Worm (Caenorhabditis elegans) whole organism, young adult: Measurements from ENCODE around the gene nspb-1.

ENCODE experiments used
- B0019.2 ChIP-seq: fragments of 200-800 bp; sonication (Bioruptor generic); conservative IDR thresholded peaks from 2 replicates; pipeline ENCODE4 v1.3.6; 2022; ENCODE audit warnings: missing genetic modification reagents, missing genetic modification characterization, missing compliant biosample characterization
- B0035.1 ChIP-seq: sonication (generic microtip); optimal IDR thresholded peaks from 2 replicates; lab custom pipeline; 2016; ENCODE audit warnings: missing genetic modification characterization, mild to moderate bottlenecking, missing compliant biosample characterization, missing genotype, missing genetic modification reagents
- B0261.1 ChIP-seq: sonication (generic microtip); optimal IDR thresholded peaks from 2 replicates; lab custom pipeline; 2016; ENCODE audit warnings: mild to moderate bottlenecking, missing genetic modification characterization, moderate library complexity, missing compliant biosample characterization
- B0336.3 ChIP-seq: fragments of 200-800 bp; sonication (Bioruptor generic); IDR thresholded peaks from 2 replicates; pipeline ENCODE4 v1.3.6; 2022; ENCODE audit warnings: missing genetic modification characterization, missing compliant biosample characterization
- C06A6.2 ChIP-seq: fragments of 200-800 bp; sonication (Bioruptor generic); conservative IDR thresholded peaks from 2 replicates; pipeline ENCODE4 v1.3.6; 2022; ENCODE audit warnings: missing genetic modification characterization, missing compliant biosample characterization
- F10E7.11 ChIP-seq: sonication (generic microtip); optimal IDR thresholded peaks from 2 replicates; lab custom pipeline; 2017; ENCODE audit warnings: mild to moderate bottlenecking, missing genetic modification characterization, moderate library complexity, missing compliant biosample characterization
- F55B11.4 ChIP-seq: sonication (generic microtip); optimal IDR thresholded peaks from 2 replicates; lab custom pipeline; 2016; ENCODE audit warnings: missing compliant biosample characterization, missing genetic modification characterization, borderline replicate concordance; ENCODE audit not compliant: insufficient read depth
- K12H6.12 ChIP-seq: fragments of 200-800 bp; sonication (Bioruptor generic); optimal IDR thresholded peaks from 2 replicates; lab custom pipeline; 2018; ENCODE audit warnings: mild to moderate bottlenecking, missing genetic modification characterization, missing compliant biosample characterization
- T07F8.4 ChIP-seq: sonication (generic microtip); optimal IDR thresholded peaks from 2 replicates; lab custom pipeline; 2016; ENCODE audit warnings: mild to moderate bottlenecking, missing genetic modification characterization, moderate library complexity, missing compliant biosample characterization
- Y53G8AR.9 ChIP-seq: fragments of 200-800 bp; sonication (Bioruptor generic); conservative IDR thresholded peaks from 2 replicates; pipeline ENCODE4 v1.3.6; 2022; ENCODE audit warnings: missing genetic modification reagents, missing genetic modification characterization, missing compliant biosample characterization
- Y79H2A.3 ChIP-seq: fragments of 200-800 bp; sonication (Bioruptor generic); conservative IDR thresholded peaks from 2 replicates; pipeline ENCODE4 v1.3.6; 2022; ENCODE audit warnings: missing genetic modification reagents, missing genetic modification characterization, missing compliant biosample characterization
- Y95B8A.8 ChIP-seq: fragments of 200-800 bp; sonication (Bioruptor generic); IDR thresholded peaks from 2 replicates; pipeline ENCODE4 v1.3.6; 2022; ENCODE audit warnings: missing genetic modification reagents, missing genetic modification characterization, missing compliant biosample characterization
- ama-1 ChIP-seq, 3 experiments: fragments of 150-350 bp in 1 of 3; sonication (generic microtip) in 2 of 3; optimal IDR thresholded peaks; 2 replicates each; lab custom pipeline; 2014 to 2018; ENCODE audit warnings: missing biosample characterization in 2 of 3, missing genetic modification characterization in 2 of 3, missing genetic modification reagents in 2 of 3
- attf-3 ChIP-seq: fragments of 200-800 bp; sonication (Bioruptor generic); conservative IDR thresholded peaks from 2 replicates; pipeline ENCODE4 v1.3.6; 2022; ENCODE audit warnings: missing genetic modification reagents, missing genetic modification characterization, missing compliant biosample characterization
- attf-6 ChIP-seq: fragments of 200-800 bp; sonication (Bioruptor generic); IDR thresholded peaks from 2 replicates; pipeline ENCODE4 v1.3.6; 2022; ENCODE audit warnings: missing genetic modification reagents, missing genetic modification characterization, missing compliant biosample characterization
- cebp-1 ChIP-seq, 2 experiments: fragments of 200-800 bp in 1 of 2; sonication (Bioruptor generic) in 1 of 2; sonication (generic microtip) in 1 of 2; IDR thresholded peaks in 1 of 2; optimal IDR thresholded peaks in 1 of 2; 2 replicates each; pipeline versions ENCODE4 v1.3.6 to Lab custom; 2017 to 2022; ENCODE audit warnings: missing compliant biosample characterization in 2 of 2, missing genetic modification characterization in 2 of 2, mild to moderate bottlenecking in 1 of 2, missing genetic modification reagents in 1 of 2, moderate library complexity in 1 of 2
- ceh-100 ChIP-seq: fragments of 200-800 bp; sonication (Bioruptor generic); IDR thresholded peaks from 2 replicates; pipeline ENCODE4 v1.3.6; 2022; ENCODE audit warnings: missing genetic modification reagents, missing genetic modification characterization, missing compliant biosample characterization
- ceh-40 ChIP-seq: fragments of 200-800 bp; sonication (Bioruptor generic); IDR thresholded peaks from 2 replicates; pipeline ENCODE4 v1.3.6; 2022; ENCODE audit warnings: missing genetic modification characterization, missing compliant biosample characterization
- egl-18 ChIP-seq: fragments of 200-800 bp; sonication (Bioruptor generic); IDR thresholded peaks from 2 replicates; pipeline ENCODE4 v1.3.6; 2022; ENCODE audit warnings: missing genetic modification reagents, missing genetic modification characterization, missing compliant biosample characterization
- egl-44 ChIP-seq: fragments of 200-800 bp; sonication (Bioruptor generic); IDR thresholded peaks from 2 replicates; pipeline ENCODE4 v1.3.6; 2022; ENCODE audit warnings: missing genetic modification reagents, missing genetic modification characterization, missing compliant biosample characterization
- fkh-3 ChIP-seq: sonication (generic microtip); optimal IDR thresholded peaks from 2 replicates; lab custom pipeline; 2016; ENCODE audit warnings: mild to moderate bottlenecking, missing genetic modification characterization, missing compliant biosample characterization
- him-1 ChIP-seq: sonication (generic microtip); optimal IDR thresholded peaks from 2 replicates; lab custom pipeline; 2016; ENCODE audit warnings: missing genotype, missing genetic modification reagents, missing genetic modification characterization, missing compliant biosample characterization
- hlh-26 ChIP-seq: fragments of 200-800 bp; sonication (Bioruptor generic); conservative IDR thresholded peaks from 2 replicates; pipeline ENCODE4 v1.3.6; 2022; ENCODE audit warnings: missing genetic modification reagents, missing genetic modification characterization, missing compliant biosample characterization
- hrde-1 ChIP-seq: sonication (generic microtip); optimal IDR thresholded peaks from 2 replicates; lab custom pipeline; 2016; ENCODE audit warnings: missing genetic modification characterization, mild to moderate bottlenecking, missing compliant biosample characterization, moderate library complexity, missing genotype, missing genetic modification reagents, borderline replicate concordance
- hsf-1 ChIP-seq: fragments of 200-800 bp; sonication (Bioruptor generic); IDR thresholded peaks from 2 replicates; pipeline ENCODE4 v1.3.6; 2022; ENCODE audit warnings: missing genetic modification reagents, missing genetic modification characterization, missing compliant biosample characterization
- let-526 ChIP-seq: fragments of 200-800 bp; sonication (Bioruptor generic); IDR thresholded peaks from 2 replicates; pipeline ENCODE4 v1.3.6; 2022; ENCODE audit warnings: missing genetic modification reagents, missing genetic modification characterization, missing compliant biosample characterization
- let-607 ChIP-seq, 2 experiments: fragments of 200-800 bp in 1 of 2; sonication (Bioruptor generic) in 1 of 2; sonication (generic microtip) in 1 of 2; optimal IDR thresholded peaks; 2 replicates each; lab custom pipeline; 2016 to 2018; ENCODE audit warnings: mild to moderate bottlenecking in 2 of 2, missing compliant biosample characterization in 2 of 2, missing genetic modification characterization in 2 of 2, moderate library complexity in 2 of 2, missing genotype in 1 of 2
- lsl-1 ChIP-seq: fragments of 200-800 bp; sonication (Bioruptor generic); optimal IDR thresholded peaks from 2 replicates; lab custom pipeline; 2018; ENCODE audit warnings: mild to moderate bottlenecking, missing genetic modification characterization, moderate library complexity, missing compliant biosample characterization
- madf-3 ChIP-seq: fragments of 200-800 bp; sonication (Bioruptor generic); IDR thresholded peaks from 2 replicates; pipeline ENCODE4 v1.3.6; 2022; ENCODE audit warnings: missing genetic modification reagents, missing genetic modification characterization, missing compliant biosample characterization
- madf-6 ChIP-seq: fragments of 200-800 bp; sonication (Bioruptor generic); IDR thresholded peaks from 2 replicates; pipeline ENCODE4 v1.3.6; 2022; ENCODE audit warnings: missing genetic modification reagents, missing genetic modification characterization, missing compliant biosample characterization
- madf-8 ChIP-seq: fragments of 200-800 bp; sonication (Bioruptor generic); conservative IDR thresholded peaks from 2 replicates; pipeline ENCODE4 v1.3.6; 2022; ENCODE audit warnings: missing genetic modification reagents, missing genetic modification characterization, missing compliant biosample characterization
- mcd-1 ChIP-seq: fragments of 200-800 bp; sonication (Bioruptor generic); IDR thresholded peaks from 2 replicates; pipeline ENCODE4 v1.3.6; 2022; ENCODE audit warnings: missing genetic modification reagents, missing genetic modification characterization, missing compliant biosample characterization
- mel-28 ChIP-seq: sonication (generic microtip); optimal IDR thresholded peaks from 2 replicates; lab custom pipeline; 2016; ENCODE audit warnings: borderline replicate concordance, mild to moderate bottlenecking, missing genetic modification characterization, missing compliant biosample characterization
- nfya-1 ChIP-seq: sonication (generic microtip); optimal IDR thresholded peaks from 2 replicates; lab custom pipeline; 2017; ENCODE audit warnings: antibody characterized with exemption, missing compliant biosample characterization, missing genetic modification characterization, borderline replicate concordance; ENCODE audit not compliant: insufficient read depth
- nhr-120 ChIP-seq: fragments of 200-800 bp; sonication (Bioruptor generic); IDR thresholded peaks from 2 replicates; pipeline ENCODE4 v1.3.6; 2022; ENCODE audit warnings: missing genetic modification characterization, missing compliant biosample characterization
- nhr-90 ChIP-seq: sonication (generic microtip); optimal IDR thresholded peaks from 2 replicates; lab custom pipeline; 2016; ENCODE audit warnings: missing genotype, mild to moderate bottlenecking, missing genetic modification characterization, missing compliant biosample characterization
- rec-8 ChIP-seq, 2 experiments: sonication (generic microtip); optimal IDR thresholded peaks; 2 replicates each; lab custom pipeline; 2016; ENCODE audit warnings: mild to moderate bottlenecking in 2 of 2, missing genetic modification characterization in 2 of 2, missing genetic modification reagents in 2 of 2, missing genotype in 2 of 2, missing biosample characterization in 1 of 2, missing compliant biosample characterization in 1 of 2, moderate library complexity in 1 of 2
- rpc-1 ChIP-seq, 2 experiments: fragments of 150-350 bp in 1 of 2; sonication (generic microtip) in 1 of 2; optimal IDR thresholded peaks; 2 replicates each; lab custom pipeline; 2014 to 2018; ENCODE audit warnings: missing biosample characterization in 1 of 2, missing genetic modification characterization in 1 of 2, missing genetic modification reagents in 1 of 2, missing genotype in 1 of 2
- snpc-1.3 ChIP-seq: sonication (generic microtip); optimal IDR thresholded peaks from 2 replicates; lab custom pipeline; 2017; ENCODE audit warnings: missing genetic modification characterization, mild to moderate bottlenecking, missing compliant biosample characterization, antibody characterized with exemption, moderate library complexity, missing genotype, missing genetic modification reagents; ENCODE audit not compliant: insufficient read depth
- tbx-9 ChIP-seq: sonication (generic microtip); optimal IDR thresholded peaks from 2 replicates; lab custom pipeline; 2016; ENCODE audit warnings: borderline replicate concordance, missing genetic modification characterization, inconsistent platforms, missing compliant biosample characterization
- tlf-1 ChIP-seq: fragments of 200-800 bp; sonication (Bioruptor generic); optimal IDR thresholded peaks from 2 replicates; lab custom pipeline; 2018; ENCODE audit warnings: mild to moderate bottlenecking, missing genetic modification characterization, missing compliant biosample characterization
- unc-130 ChIP-seq: sonication (generic microtip); optimal IDR thresholded peaks from 2 replicates; lab custom pipeline; 2016; ENCODE audit warnings: missing genetic modification reagents, missing genetic modification characterization, missing compliant biosample characterization
- zim-3 ChIP-seq: sonication (generic microtip); optimal IDR thresholded peaks from 2 replicates; lab custom pipeline; 2017; ENCODE audit warnings: mild to moderate bottlenecking, missing genetic modification characterization, moderate library complexity, missing compliant biosample characterization
- ztf-22 ChIP-seq: fragments of 200-800 bp; sonication (Bioruptor generic); optimal IDR thresholded peaks from 2 replicates; lab custom pipeline; 2018; ENCODE audit warnings: mild to moderate bottlenecking, missing genetic modification characterization, moderate library complexity, missing compliant biosample characterization
- ztf-25 ChIP-seq: fragments of 200-800 bp; sonication (Bioruptor generic); IDR thresholded peaks from 2 replicates; pipeline ENCODE4 v1.3.6; 2022; ENCODE audit warnings: missing genetic modification reagents, missing genetic modification characterization, missing compliant biosample characterization

The nspb-1 gene

ce11 chrIV:6631704-6632272 is 40.9 kb upstream of the nspb-1 start, which contains the start of the genes cest-5.1 and C01B10.9 (continued):
- no peak for TF ChIP-seq ceh-100 (GFP tag; lab: Robert Waterston, UW)
- no peak for TF ChIP-seq Y79H2A.3 (GFP tag; lab: Robert Waterston, UW)
- no peak for TF ChIP-seq hlh-26 (GFP tag; lab: Robert Waterston, UW)
- TF ChIP-seq let-607 (tag; optimal IDR thresholded peaks at IDR 0.05; lab: Kevin White, UChicago), result peak in 1 of 2 experiments; percentile 41
- no peak for TF ChIP-seq rpc-1 (optimal IDR thresholded peaks at IDR 0.05; lab: Kevin White, UChicago)
- TF ChIP-seq rpc-1 (tag; optimal IDR thresholded peaks at IDR 0.05; lab: Kevin White, UChicago), result no peak
- no peak for TF ChIP-seq T07F8.4 (tag; lab: Kevin White, UChicago)
- peak; percentile 35 for TF ChIP-seq snpc-1.3
- TF ChIP-seq cebp-1 (GFP tag; IDR thresholded peaks at IDR 0.05; lab: Robert Waterston, UW), result no peak; the same call in 1 of the 2 replicates
- TF ChIP-seq cebp-1 (tag; optimal IDR thresholded peaks at IDR 0.05; lab: Kevin White, UChicago), result no peak
- no peak for TF ChIP-seq lsl-1 (GFP tag; lab: Kevin White, UChicago)
- TF ChIP-seq K12H6.12 (tag; lab: Kevin White, UChicago), result peak; percentile 48
- TF ChIP-seq fkh-3 (tag; lab: Kevin White, UChicago), result no peak
- no peak for TF ChIP-seq egl-18 (GFP tag; lab: Robert Waterston, UW)
- no peak for TF ChIP-seq madf-3
- no peak for TF ChIP-seq hsf-1 (GFP tag; lab: Robert Waterston, UW)
- TF ChIP-seq Y95B8A.8, result no peak
- no peak for TF ChIP-seq mel-28 (tag; lab: Kevin White, UChicago)
- TF ChIP-seq egl-44 (GFP tag; lab: Robert Waterston, UW), result no peak
- TF ChIP-seq zim-3 (tag; lab: Kevin White, UChicago), result no peak
- no peak for TF ChIP-seq let-526 (GFP tag; lab: Robert Waterston, UW)
- TF ChIP-seq tlf-1, result no peak
- TF ChIP-seq ztf-25 (GFP tag; lab: Robert Waterston, UW), result no peak
- TF ChIP-seq B0035.1, result no peak
- TF ChIP-seq madf-6 (GFP tag; lab: Robert Waterston, UW), result no peak
- TF ChIP-seq B0261.1 (tag; lab: Kevin White, UChicago), result no peak
- TF ChIP-seq nhr-90 (tag; lab: Kevin White, UChicago), result no peak
- no peak for TF ChIP-seq F10E7.11 (tag; lab: Kevin White, UChicago)
- TF ChIP-seq B0019.2, result no peak
- no peak for TF ChIP-seq hrde-1
- peak; percentile 87 for TF ChIP-seq unc-130
- TF ChIP-seq attf-6, result peak; percentile 53; the same call in 1 of the 2 replicates
- no peak for TF ChIP-seq B0336.3 (GFP tag; lab: Robert Waterston, UW)
- no peak for TF ChIP-seq ceh-40 (GFP tag; lab: Robert Waterston, UW)
- no peak for TF ChIP-seq ama-1 (optimal IDR thresholded peaks at IDR 0.05; lab: Kevin White, UChicago)
- TF ChIP-seq ama-1 (GFP tag; optimal IDR thresholded peaks at IDR 0.05; lab: Kevin White, UChicago), result no peak
- TF ChIP-seq Y53G8AR.9 (GFP tag; lab: Robert Waterston, UW), result no peak
- TF ChIP-seq ztf-22 (GFP tag; lab: Kevin White, UChicago), result no peak
- no peak for TF ChIP-seq rec-8 (tag; optimal IDR thresholded peaks at IDR 0.05; lab: Kevin White, UChicago)
- peak; percentile 58; the same call in 1 of the 2 replicates for TF ChIP-seq attf-3 (GFP tag; lab: Robert Waterston, UW)
- TF ChIP-seq madf-8, result no peak
- no peak for TF ChIP-seq mcd-1 (GFP tag; lab: Robert Waterston, UW)
- TF ChIP-seq tbx-9 (tag; lab: Kevin White, UChicago), result no peak
- TF ChIP-seq nfya-1, result no peak
- no peak for TF ChIP-seq F55B11.4
- TF ChIP-seq C06A6.2 (GFP tag; lab: Robert Waterston, UW), result no peak
- TF ChIP-seq nhr-120 (GFP tag; lab: Robert Waterston, UW), result no peak
- no peak for TF ChIP-seq him-1
